Fruit fly (Drosophila melanogaster) whole organism, embryonic: Measurements from ENCODE around the gene wrd.

Experiments used
- Atf-2 ChIP-seq: fragments of 200-800 bp; sonication (Bioruptor generic); optimal IDR thresholded peaks from 2 replicates; lab custom pipeline; 2016; ENCODE audit warnings: missing biosample characterization, missing genetic modification characterization
- CG10654 ChIP-seq: fragments of 200-800 bp; sonication (Bioruptor generic); optimal IDR thresholded peaks from 2 replicates; lab custom pipeline; 2016; ENCODE audit warnings: missing biosample characterization, missing genetic modification characterization
- CG12236 ChIP-seq: fragments of 200-800 bp; sonication (Bioruptor generic); optimal IDR thresholded peaks from 2 replicates; lab custom pipeline; 2016; ENCODE audit warnings: missing biosample characterization, missing genetic modification characterization
- CG12299 ChIP-seq: fragments of 200-800 bp; sonication (Bioruptor generic); optimal IDR thresholded peaks from 2 replicates; lab custom pipeline; 2018; ENCODE audit warnings: missing biosample characterization, mild to moderate bottlenecking, missing genetic modification characterization
- CG1233 ChIP-seq: fragments of 200-800 bp; sonication (Bioruptor generic); optimal IDR thresholded peaks from 4 replicates; lab custom pipeline; 2018; ENCODE audit warnings: missing biosample characterization, mild to moderate bottlenecking, missing genetic modification characterization
- CG12391 ChIP-seq: fragments of 200-800 bp; sonication (Bioruptor generic); optimal IDR thresholded peaks from 3 replicates; lab custom pipeline; 2018; ENCODE audit warnings: missing biosample characterization, mild to moderate bottlenecking, missing genetic modification characterization, moderate library complexity
- CG12744 ChIP-seq: fragments of 200-800 bp; sonication (Bioruptor generic); optimal IDR thresholded peaks from 2 replicates; lab custom pipeline; 2016; ENCODE audit warnings: missing biosample characterization, missing genetic modification characterization
- CG14667 ChIP-seq: fragments of 200-800 bp; sonication (Bioruptor generic); IDR thresholded peaks from 2 replicates; pipeline ENCODE4 v1.3.6; 2022; ENCODE audit warnings: missing biosample characterization, missing genetic modification characterization
- CG14710 ChIP-seq: fragments of 200-800 bp; sonication (Bioruptor generic); optimal IDR thresholded peaks from 3 replicates; lab custom pipeline; 2019; ENCODE audit warnings: missing biosample characterization, mild to moderate bottlenecking, missing genetic modification characterization, moderate library complexity
- CG1647 ChIP-seq: fragments of 200-800 bp; sonication (Bioruptor generic); optimal IDR thresholded peaks from 3 replicates; lab custom pipeline; 2016; ENCODE audit warnings: missing biosample characterization, missing genetic modification characterization
- CG17568 ChIP-seq: fragments of 200-800 bp; sonication (Bioruptor generic); optimal IDR thresholded peaks from 2 replicates; lab custom pipeline; 2018; ENCODE audit warnings: missing biosample characterization, mild to moderate bottlenecking, missing genetic modification characterization, moderate library complexity
- CG18599 ChIP-seq: fragments of 200-800 bp; sonication (Bioruptor generic); optimal IDR thresholded peaks from 3 replicates; lab custom pipeline; 2017; ENCODE audit warnings: missing biosample characterization, missing genetic modification characterization, mild to moderate bottlenecking, moderate library complexity, missing genetic modification reagents
- CG2202 ChIP-seq: fragments of 200-800 bp; sonication (Bioruptor generic); optimal IDR thresholded peaks from 2 replicates; lab custom pipeline; 2018; ENCODE audit warnings: missing biosample characterization, mild to moderate bottlenecking, missing genetic modification characterization
- CG33213 ChIP-seq: fragments of 200-800 bp; sonication (Bioruptor generic); optimal IDR thresholded peaks from 3 replicates; lab custom pipeline; 2016; ENCODE audit warnings: missing biosample characterization, missing genetic modification characterization
- CG4820 ChIP-seq: fragments of 200-800 bp; sonication (Bioruptor generic); optimal IDR thresholded peaks from 3 replicates; lab custom pipeline; 2016; ENCODE audit warnings: missing biosample characterization, missing genetic modification characterization
- CG4854 ChIP-seq: fragments of 200-800 bp; sonication (Bioruptor generic); optimal IDR thresholded peaks from 2 replicates; lab custom pipeline; 2016; ENCODE audit warnings: missing biosample characterization, missing genetic modification characterization, inconsistent platforms
- CG6813 ChIP-seq: fragments of 200-800 bp; sonication (Bioruptor generic); optimal IDR thresholded peaks from 2 replicates; lab custom pipeline; 2017; ENCODE audit warnings: missing biosample characterization, missing genetic modification characterization, mild to moderate bottlenecking, moderate library complexity, missing genetic modification reagents
- CG6854 ChIP-seq: fragments of 200-800 bp; sonication (Bioruptor generic); optimal IDR thresholded peaks from 3 replicates; lab custom pipeline; 2017; ENCODE audit warnings: missing biosample characterization, mild to moderate bottlenecking, missing genetic modification characterization
- CG9609 ChIP-seq: fragments of 200-800 bp; sonication (Bioruptor generic); optimal IDR thresholded peaks from 3 replicates; lab custom pipeline; 2016; ENCODE audit warnings: missing biosample characterization, missing genetic modification characterization
- CG9932 ChIP-seq: fragments of 200-800 bp; sonication (Bioruptor generic); IDR thresholded peaks from 2 replicates; pipeline ENCODE4 v1.3.6; 2022; ENCODE audit warnings: missing biosample characterization, missing genetic modification characterization
- CoRest ChIP-seq: fragments of 200-800 bp; sonication (Bioruptor generic); optimal IDR thresholded peaks from 3 replicates; lab custom pipeline; 2018; ENCODE audit warnings: missing biosample characterization, mild to moderate bottlenecking, missing genetic modification characterization, moderate library complexity
- D19A ChIP-seq: fragments of 200-800 bp; optimal IDR thresholded peaks from 3 replicates; lab custom pipeline; 2019; ENCODE audit warnings: missing biosample characterization, mild to moderate bottlenecking, missing genetic modification characterization, moderate library complexity
- E2f1 ChIP-seq: fragments of 200-800 bp; sonication (Bioruptor generic); IDR thresholded peaks from 2 replicates; pipeline ENCODE4 v1.3.6; 2022; ENCODE audit warnings: missing biosample characterization, missing genetic modification characterization
- Ets97D ChIP-seq: fragments of 200-800 bp; sonication (Bioruptor generic); optimal IDR thresholded peaks from 3 replicates; lab custom pipeline; 2016; ENCODE audit warnings: missing biosample characterization, missing genetic modification characterization
- Fer3 ChIP-seq: fragments of 200-800 bp; sonication (Bioruptor generic); optimal IDR thresholded peaks from 2 replicates; lab custom pipeline; 2018; ENCODE audit warnings: missing biosample characterization, mild to moderate bottlenecking, missing genetic modification characterization, moderate library complexity
- HLH54F ChIP-seq: fragments of 200-800 bp; sonication (Bioruptor generic); optimal IDR thresholded peaks from 3 replicates; lab custom pipeline; 2016; ENCODE audit warnings: missing biosample characterization, missing genetic modification characterization
- Hand ChIP-seq: fragments of 200-800 bp; sonication (Bioruptor generic); optimal IDR thresholded peaks from 2 replicates; lab custom pipeline; 2017; ENCODE audit warnings: mild to moderate bottlenecking, missing biosample characterization, missing genetic modification reagents, missing genetic modification characterization
- Kr ChIP-seq: fragments of 200-800 bp; sonication (Bioruptor generic); optimal IDR thresholded peaks from 2 replicates; lab custom pipeline; 2017; ENCODE audit warnings: missing biosample characterization, mild to moderate bottlenecking, missing genetic modification characterization
- MESR4 ChIP-seq: fragments of 200-800 bp; sonication (Bioruptor generic); optimal IDR thresholded peaks from 2 replicates; lab custom pipeline; 2018; ENCODE audit warnings: missing biosample characterization, mild to moderate bottlenecking, missing genetic modification characterization, moderate library complexity
- Max ChIP-seq: fragments of 200-800 bp; sonication (Bioruptor generic); optimal IDR thresholded peaks from 2 replicates; lab custom pipeline; 2016; ENCODE audit warnings: missing biosample characterization, mild to moderate bottlenecking, missing genetic modification characterization
- Meics ChIP-seq: fragments of 200-800 bp; sonication (Bioruptor generic); optimal IDR thresholded peaks from 2 replicates; lab custom pipeline; 2017; ENCODE audit warnings: missing biosample characterization, mild to moderate bottlenecking, missing genetic modification characterization
- NC2α ChIP-seq: fragments of 200-800 bp; sonication (Bioruptor generic); optimal IDR thresholded peaks from 2 replicates; lab custom pipeline; 2016; ENCODE audit warnings: missing biosample characterization, missing genetic modification characterization
- NFAT ChIP-seq: fragments of 200-800 bp; sonication (Bioruptor generic); IDR thresholded peaks from 2 replicates; pipeline ENCODE4 v1.3.6; 2022; ENCODE audit warnings: missing biosample characterization, missing genetic modification characterization
- NK7.1 ChIP-seq: fragments of 200-800 bp; sonication (Bioruptor generic); optimal IDR thresholded peaks from 3 replicates; lab custom pipeline; 2016; ENCODE audit warnings: missing biosample characterization, missing genetic modification characterization
- Ravus ChIP-seq: fragments of 200-800 bp; sonication (Bioruptor generic); IDR thresholded peaks from 2 replicates; pipeline ENCODE4 v1.3.6; 2022; ENCODE audit warnings: missing biosample characterization, missing genetic modification characterization
- Side ChIP-seq: fragments of 200-800 bp; sonication (Bioruptor generic); optimal IDR thresholded peaks from 2 replicates; lab custom pipeline; 2016; ENCODE audit warnings: missing biosample characterization, missing genetic modification characterization
- Sox100B ChIP-seq: fragments of 200-800 bp; sonication (Bioruptor generic); optimal IDR thresholded peaks from 3 replicates; lab custom pipeline; 2018; ENCODE audit warnings: missing biosample characterization, mild to moderate bottlenecking, missing genetic modification characterization
- ac ChIP-seq: fragments of 200-800 bp; sonication (Bioruptor generic); optimal IDR thresholded peaks from 3 replicates; lab custom pipeline; 2017; ENCODE audit warnings: missing biosample characterization, mild to moderate bottlenecking, missing genetic modification characterization
- bab2 ChIP-seq: fragments of 200-800 bp; sonication (Bioruptor generic); optimal IDR thresholded peaks from 2 replicates; lab custom pipeline; 2016; ENCODE audit warnings: missing biosample characterization, missing genetic modification characterization
- bbx ChIP-seq: fragments of 200-800 bp; sonication (Bioruptor generic); IDR thresholded peaks from 2 replicates; pipeline ENCODE4 v1.3.6; 2022; ENCODE audit warnings: missing biosample characterization, missing genetic modification characterization; ENCODE audit not compliant: partially characterized antibody
- esg ChIP-seq: fragments of 200-800 bp; sonication (Bioruptor generic); conservative IDR thresholded peaks from 2 replicates; pipeline ENCODE4 v1.3.6; 2022; ENCODE audit warnings: missing biosample characterization, missing genetic modification characterization
- ewg ChIP-seq: fragments of 200-800 bp; sonication (Bioruptor generic); optimal IDR thresholded peaks from 3 replicates; lab custom pipeline; 2017; ENCODE audit warnings: mild to moderate bottlenecking, missing biosample characterization, missing genetic modification reagents, missing genetic modification characterization
- fu2 ChIP-seq: fragments of 200-800 bp; sonication (Bioruptor generic); optimal IDR thresholded peaks from 2 replicates; lab custom pipeline; 2016; ENCODE audit warnings: missing biosample characterization, missing genetic modification characterization
- mld ChIP-seq: fragments of 200-800 bp; sonication (Bioruptor generic); IDR thresholded peaks from 3 replicates; pipeline ENCODE4 v1.3.6; 2022; ENCODE audit warnings: missing biosample characterization, missing genetic modification characterization; ENCODE audit not compliant: partially characterized antibody
- nom ChIP-seq: fragments of 200-800 bp; sonication (Bioruptor generic); optimal IDR thresholded peaks from 2 replicates; lab custom pipeline; 2017; ENCODE audit warnings: missing biosample characterization, missing genetic modification characterization, mild to moderate bottlenecking, moderate library complexity, missing genetic modification reagents
- org-1 ChIP-seq: fragments of 200-800 bp; sonication (Bioruptor generic); optimal IDR thresholded peaks from 2 replicates; lab custom pipeline; 2017; ENCODE audit warnings: missing biosample characterization, missing genetic modification characterization
- pho ChIP-seq: fragments of 200-800 bp; sonication (Bioruptor generic); optimal IDR thresholded peaks from 2 replicates; lab custom pipeline; 2016; ENCODE audit warnings: missing biosample characterization, missing genetic modification characterization
- sens ChIP-seq: fragments of 200-800 bp; sonication (Bioruptor generic); peaks from one replicate; lab custom pipeline; 2016; ENCODE audit warnings: missing biosample characterization, missing genetic modification characterization
- slou ChIP-seq: fragments of 200-800 bp; sonication (Bioruptor generic); optimal IDR thresholded peaks from 3 replicates; lab custom pipeline; 2016; ENCODE audit warnings: missing biosample characterization, missing genetic modification characterization
- unpg ChIP-seq: fragments of 200-800 bp; sonication (Bioruptor generic); optimal IDR thresholded peaks from 3 replicates; lab custom pipeline; 2018; ENCODE audit warnings: missing biosample characterization, mild to moderate bottlenecking, missing genetic modification characterization, moderate library complexity

The wrd gene

DNA sequence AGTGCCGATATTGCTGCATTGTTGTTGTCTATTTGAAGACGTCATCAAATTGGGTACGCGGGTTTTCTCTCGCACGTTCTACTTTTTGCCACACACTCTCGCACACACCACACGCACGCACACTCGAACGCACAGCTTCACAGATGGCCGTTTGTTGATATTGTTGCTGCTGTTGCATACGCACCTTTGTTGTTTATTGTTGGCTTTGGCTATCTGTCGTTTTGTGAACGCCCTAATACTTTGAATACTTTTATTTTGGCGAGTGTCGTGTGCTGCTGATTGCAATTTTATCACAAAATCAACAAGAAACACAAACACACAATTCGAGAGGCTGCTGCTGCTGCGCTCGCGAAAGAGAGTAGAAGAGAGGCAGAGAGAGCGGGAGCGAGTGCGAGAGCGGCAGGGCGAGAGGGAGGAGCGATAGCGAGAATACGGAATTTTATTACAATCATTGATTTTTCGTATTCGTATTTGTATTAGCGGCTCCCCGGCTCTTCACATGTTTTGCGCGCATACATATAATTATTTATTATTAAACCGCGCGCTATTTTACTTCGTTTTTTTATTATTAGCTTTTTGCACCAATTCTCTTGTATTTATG is 31.1 kb downstream of the wrd start (continued):
- TF ChIP-seq CG9932 (no peak), CG1647 (GFP tag; lab: Kevin White, UChicago) (no peak), bbx (GFP tag; lab: Robert Waterston, UW) (no peak), ewg (GFP tag; lab: Kevin White, UChicago) (peak; percentile 50), Atf-2 (GFP tag; lab: Kevin White, UChicago) (peak; percentile 22), Fer3 (peak; percentile 50), CG12299 (peak; percentile 64), CG18599 (peak; percentile 61), Ets97D (GFP tag; lab: Kevin White, UChicago) (peak; percentile 25), D19A (tag; lab: Kevin White, UChicago) (peak; percentile 20), Max (GFP tag; lab: Kevin White, UChicago) (peak; percentile 4), Kr (GFP tag; lab: Kevin White, UChicago) (peak; percentile 17), CG10654 (GFP tag; lab: Kevin White, UChicago) (peak; percentile 9), CG1233 (peak; percentile 43), CG4854 (GFP tag; lab: Kevin White, UChicago) (peak; percentile 46), sens (GFP tag; lab: Kevin White, UChicago) (peak; percentile 90), CG12391 (tag; lab: Kevin White, UChicago) (peak; percentile 25), ac (GFP tag; lab: Kevin White, UChicago) (peak; percentile 61), HLH54F (GFP tag; lab: Kevin White, UChicago) (peak; percentile 32), NK7.1 (GFP tag; lab: Kevin White, UChicago) (peak; percentile 42), Side (GFP tag; lab: Kevin White, UChicago) (peak; percentile 22), Meics (peak; percentile 33), NFAT (no peak), unpg (GFP tag; lab: Kevin White, UChicago) (peak; percentile 11), CG4820 (GFP tag; lab: Kevin White, UChicago) (peak; percentile 10), mld (GFP tag; lab: Robert Waterston, UW) (no peak), esg (GFP tag; lab: Robert Waterston, UW) (no peak), CG12744 (peak; percentile 39), CG17568 (GFP tag; lab: Kevin White, UChicago) (peak; percentile 68), CG33213 (peak; percentile 46), CG6854 (peak; percentile 28), CG2202 (tag; lab: Kevin White, UChicago) (peak; percentile 61), pho (GFP tag; lab: Kevin White, UChicago) (peak; percentile 37), bab2 (GFP tag; lab: Kevin White, UChicago) (peak; percentile 57), E2f1 (GFP tag; lab: Robert Waterston, UW) (no peak), CG12236 (GFP tag; lab: Kevin White, UChicago) (peak; percentile 22), fu2 (GFP tag; lab: Kevin White, UChicago) (no peak), Ravus (GFP tag; lab: Robert Waterston, UW) (no peak), CG6813 (GFP tag; lab: Kevin White, UChicago) (peak; percentile 58), MESR4 (GFP tag; lab: Kevin White, UChicago) (no peak), NC2α (GFP tag; lab: Kevin White, UChicago) (peak; percentile 54), CG14710 (peak; percentile 39), Hand (peak; percentile 49), nom (GFP tag; lab: Kevin White, UChicago) (peak; percentile 49), CG9609 (GFP tag; lab: Kevin White, UChicago) (no peak), org-1 (GFP tag; lab: Kevin White, UChicago) (peak; percentile 67), slou (no peak), CG14667 (GFP tag; lab: Robert Waterston, UW) (no peak), CoRest (tag; lab: Kevin White, UChicago) (peak; percentile 7), Sox100B (GFP tag; lab: Kevin White, UChicago) (peak; percentile 56)
